Worm (Caenorhabditis elegans): ENCODE results near the gene K08H2.10.

K08H2.10 gene

DNA sequence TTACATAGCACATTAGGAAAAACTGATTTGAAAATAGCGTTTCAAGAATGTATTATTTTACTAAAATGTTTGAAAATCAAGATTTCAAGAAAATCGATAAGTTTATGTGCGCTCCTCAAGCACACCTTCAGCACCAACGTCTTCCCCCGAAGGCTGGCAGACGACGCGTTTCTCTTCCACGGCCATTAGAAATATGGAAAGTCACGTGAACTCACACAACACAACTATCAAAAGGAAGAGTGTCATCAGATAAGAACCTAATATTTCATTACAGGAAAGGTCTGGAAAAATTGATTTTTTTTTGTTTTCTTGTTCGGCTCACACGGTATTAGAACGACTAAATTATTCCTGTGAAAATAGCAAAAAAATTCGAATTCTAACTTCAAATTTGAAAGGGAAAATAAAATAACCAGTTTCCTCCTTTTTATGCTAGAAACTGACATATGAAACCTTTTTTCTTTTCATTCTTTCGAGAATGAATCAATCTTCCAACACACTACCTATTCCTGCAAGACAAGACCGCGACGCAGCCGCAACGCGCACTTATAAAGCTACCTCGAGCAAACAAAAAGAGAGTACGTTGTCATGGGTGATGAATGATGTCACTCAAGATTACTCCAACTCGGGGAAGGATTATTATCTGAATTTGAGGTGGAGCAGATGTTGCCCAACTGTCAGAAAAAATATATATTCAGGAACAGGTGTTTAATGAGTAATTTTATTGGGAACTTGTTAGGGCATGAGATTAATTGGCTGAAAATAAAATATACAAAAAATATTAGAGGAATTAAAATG lies 32.3 kb upstream of the K08H2.10 start (continued):
- TF ChIP-seq nhr-28 (tag; optimal IDR thresholded peaks at IDR 0.05): no peak
- no peak for TF ChIP-seq tlp-1 (tag; optimal IDR thresholded peaks at IDR 0.05)
- no peak for TF ChIP-seq unc-98 (GFP tag; IDR thresholded peaks at IDR 0.05)
- TF ChIP-seq ets-5 (GFP tag; IDR thresholded peaks at IDR 0.05): no peak
- TF ChIP-seq fos-1 (tag; optimal IDR thresholded peaks at IDR 0.05): no peak
- no peak for TF ChIP-seq xbp-1 (tag; optimal IDR thresholded peaks at IDR 0.05)
- no peak for TF ChIP-seq nhr-19 (GFP tag; conservative IDR thresholded peaks at IDR 0.05)
- no peak for TF ChIP-seq pag-3 (tag; optimal IDR thresholded peaks at IDR 0.05; ENCODE audit: borderline replicate concordance, insufficient read depth)
- no peak for TF ChIP-seq nhr-84 (tag; optimal IDR thresholded peaks at IDR 0.05)
- peak; percentile 16 for TF ChIP-seq nhr-20 (tag; optimal IDR thresholded peaks at IDR 0.05)
- no peak for TF ChIP-seq sup-37 (GFP tag; optimal IDR thresholded peaks at IDR 0.05)
- TF ChIP-seq ztf-4 (tag; optimal IDR thresholded peaks at IDR 0.05): no peak
- no peak for TF ChIP-seq irx-1 (tag; optimal IDR thresholded peaks at IDR 0.05)
- TF ChIP-seq skn-1 (tag; optimal IDR thresholded peaks at IDR 0.05): peak; percentile 7
- no peak for TF ChIP-seq isw-1 (GFP tag; IDR thresholded peaks at IDR 0.05)
- no peak for TF ChIP-seq ceh-90 (tag; optimal IDR thresholded peaks at IDR 0.05)
- TF ChIP-seq aly-2 (tag; optimal IDR thresholded peaks at IDR 0.05): no peak
- no peak for TF ChIP-seq Y116A8C.19 (tag; optimal IDR thresholded peaks at IDR 0.05; ENCODE audit: borderline replicate concordance)
- TF ChIP-seq egl-13 (tag; optimal IDR thresholded peaks at IDR 0.05): no peak
- peak; percentile 75 for TF ChIP-seq nhr-85 (tag)
- peak; percentile 17 for TF ChIP-seq nhr-47 (tag; optimal IDR thresholded peaks at IDR 0.05)
- TF ChIP-seq lin-35 (GFP tag; optimal IDR thresholded peaks at IDR 0.05): peak in 1 of 2 experiments; percentile 44
- no peak for TF ChIP-seq ceh-8 (GFP tag; optimal IDR thresholded peaks at IDR 0.05)
- TF ChIP-seq efl-1 (optimal IDR thresholded peaks at IDR 0.05): no peak
- TF ChIP-seq efl-1 (GFP tag; optimal IDR thresholded peaks at IDR 0.05 in 1 of 2): peak in 1 of 2 experiments; percentile 83
- TF ChIP-seq unc-86 (tag; optimal IDR thresholded peaks at IDR 0.05): no peak
- no peak for TF ChIP-seq nhr-11 (tag; optimal IDR thresholded peaks at IDR 0.05)
- peak; percentile 45 for TF ChIP-seq mep-1 (tag; optimal IDR thresholded peaks at IDR 0.05)
- TF ChIP-seq ceh-88 (GFP tag; IDR thresholded peaks at IDR 0.05): no peak
- peak; percentile 8 for TF ChIP-seq nhr-90 (tag; optimal IDR thresholded peaks at IDR 0.05; ENCODE audit: poor library complexity)
- TF ChIP-seq elt-3 (tag; optimal IDR thresholded peaks at IDR 0.05): no peak
- no peak for TF ChIP-seq efl-3 (GFP tag; optimal IDR thresholded peaks at IDR 0.05)
- peak; percentile 35 for TF ChIP-seq rnt-1 (tag; optimal IDR thresholded peaks at IDR 0.05)
- no peak for TF ChIP-seq snpc-4 (tag; optimal IDR thresholded peaks at IDR 0.05)
- TF ChIP-seq sox-4 (tag; optimal IDR thresholded peaks at IDR 0.05): peak; percentile 14
- peak in 1 of 2 experiments; percentile 12 for TF ChIP-seq lsy-2 (tag; optimal IDR thresholded peaks at IDR 0.05)
- TF ChIP-seq zag-1 (tag; optimal IDR thresholded peaks at IDR 0.05): no peak
- TF ChIP-seq alr-1 (tag; optimal IDR thresholded peaks at IDR 0.05; ENCODE audit: borderline replicate concordance): no peak
- TF ChIP-seq zip-4 (GFP tag; optimal IDR thresholded peaks at IDR 0.05): no peak
- no peak for TF ChIP-seq hlh-17 (GFP tag; optimal IDR thresholded peaks at IDR 0.05; ENCODE audit: borderline replicate concordance)
- TF ChIP-seq nhr-77 (tag; optimal IDR thresholded peaks at IDR 0.05): no peak
- no peak for TF ChIP-seq unc-62 (GFP tag; optimal IDR thresholded peaks at IDR 0.05)
- no peak for TF ChIP-seq ama-1 (optimal IDR thresholded peaks at IDR 0.05)
- TF ChIP-seq vab-15 (tag; optimal IDR thresholded peaks at IDR 0.05): no peak
- no peak for TF ChIP-seq unc-30 (tag; optimal IDR thresholded peaks at IDR 0.05)
- TF ChIP-seq lin-39 (tag; optimal IDR thresholded peaks at IDR 0.05): no peak
- TF ChIP-seq swsn-7 (tag; optimal IDR thresholded peaks at IDR 0.05): no peak
- TF ChIP-seq hlh-4 (tag; optimal IDR thresholded peaks at IDR 0.05): peak; percentile 49
- no peak for TF ChIP-seq jun-1 (tag; optimal IDR thresholded peaks at IDR 0.05)
- TF ChIP-seq mab-9 (GFP tag; IDR thresholded peaks at IDR 0.05): no peak
- TF ChIP-seq ztf-11 (tag; optimal IDR thresholded peaks at IDR 0.05): peak in 1 of 2 experiments; percentile 50
- no peak for TF ChIP-seq egl-27 (tag; optimal IDR thresholded peaks at IDR 0.05)
